Fruit fly (Drosophila melanogaster): ENCODE results near the gene AhcyL2.

Gene AhcyL2

DNA sequence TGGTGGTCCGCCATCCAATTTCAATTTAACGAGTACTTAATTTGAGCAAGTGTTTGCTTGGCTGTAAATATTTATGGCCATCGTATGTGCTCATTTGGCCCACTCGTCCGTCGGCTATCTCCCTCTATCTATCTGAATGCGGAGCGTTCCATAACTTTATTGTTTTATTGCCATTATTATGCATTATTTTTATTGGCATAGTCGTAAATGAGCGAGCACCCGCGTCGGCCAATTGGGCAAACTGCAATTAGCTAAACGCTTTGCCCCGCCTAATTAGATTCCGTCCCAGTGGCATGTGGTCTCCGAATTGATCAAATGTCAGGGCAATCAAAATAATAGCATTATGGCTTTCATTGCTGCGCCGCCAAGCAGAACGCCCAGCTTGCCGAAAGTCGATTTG, 19.7 kb downstream of the AhcyL2 start:
- TF ChIP-seq topi (GFP tag; optimal IDR thresholded peaks at IDR 0.05) (no peak), CG6808 (GFP tag; optimal IDR thresholded peaks at IDR 0.05) (no peak), CG11294 (GFP tag; IDR thresholded peaks at IDR 0.05) (no peak), Sox14 (GFP tag; optimal IDR thresholded peaks at IDR 0.05) (no peak), Hr39 (GFP tag; optimal IDR thresholded peaks at IDR 0.05) (no peak), pdm3 (GFP tag; optimal IDR thresholded peaks at IDR 0.05) (no peak), CG6276 (GFP tag; optimal IDR thresholded peaks at IDR 0.05) (no peak), CG31627 (GFP tag; optimal IDR thresholded peaks at IDR 0.05) (no peak)

- TF ChIP-seq Sox15 (GFP tag; optimal IDR thresholded peaks at IDR 0.05), result no peak
- TF ChIP-seq CG6163 (GFP tag; IDR thresholded peaks at IDR 0.05), result peak; percentile 39; the same call in 1 of the 3 replicates
- peak; percentile 55 for TF ChIP-seq CG6276 (GFP tag; optimal IDR thresholded peaks at IDR 0.05)
- TF ChIP-seq CG34406 (GFP tag; optimal IDR thresholded peaks at IDR 0.05), result no peak
- TF ChIP-seq CG8119 (GFP tag; IDR thresholded peaks at IDR 0.05), result no peak
- no peak for TF ChIP-seq CG31627 (GFP tag; optimal IDR thresholded peaks at IDR 0.05)
These were observed 21.7 kb downstream of the AhcyL2 start for dm6 chr3R:16960219-16960618.

DNA sequence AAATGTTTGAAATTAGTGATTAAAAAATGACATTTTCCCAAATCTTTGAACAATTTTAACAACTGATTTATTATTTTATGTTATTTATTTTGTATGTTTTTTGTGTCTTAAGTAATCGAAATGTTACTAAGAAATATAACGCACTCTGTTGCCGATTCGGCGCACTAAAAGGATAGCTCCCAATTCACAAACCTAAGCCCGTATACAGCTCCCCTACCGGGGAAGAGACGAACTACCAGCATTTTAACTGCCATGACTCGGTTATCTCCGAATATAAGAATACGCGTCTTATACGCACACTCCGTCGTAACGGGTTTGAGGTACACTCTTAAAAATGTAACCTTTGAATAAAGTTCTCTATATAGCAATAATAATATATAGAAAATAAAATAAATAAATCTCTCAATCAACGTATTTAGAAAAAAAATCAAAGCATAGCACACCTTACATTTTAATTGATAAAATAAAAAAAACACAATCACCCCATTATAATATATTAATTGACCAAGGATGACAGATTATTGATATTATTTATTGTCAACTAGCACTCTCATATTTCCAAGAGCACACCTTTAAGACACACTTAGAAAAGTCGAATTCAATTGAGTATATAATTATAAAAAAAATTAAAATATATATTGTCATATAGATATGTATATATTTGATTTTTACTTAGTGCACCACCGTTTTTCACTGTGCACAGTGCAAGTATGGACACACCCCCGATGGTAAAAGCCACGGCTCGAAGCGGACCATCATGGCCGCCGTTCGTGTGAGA, 24.0 kb downstream of the AhcyL2 start:
- TF ChIP-seq Sox102F (GFP tag; optimal IDR thresholded peaks at IDR 0.05) (peak; percentile 41), dac (GFP tag; optimal IDR thresholded peaks at IDR 0.05) (no peak), cyc (GFP tag; optimal IDR thresholded peaks at IDR 0.05) (no peak), CG32006 (GFP tag; optimal IDR thresholded peaks at IDR 0.05) (peak; percentile 93), CG4318 (GFP tag; optimal IDR thresholded peaks at IDR 0.05) (peak; percentile 85), salr (GFP tag; optimal IDR thresholded peaks at IDR 0.05) (peak in 1 of 2 experiments; percentile 87), CG6276 (GFP tag; optimal IDR thresholded peaks at IDR 0.05) (peak; percentile 73), CG16779 (tag; optimal IDR thresholded peaks at IDR 0.05) (peak; percentile 51), Eip75B (GFP tag; optimal IDR thresholded peaks at IDR 0.05) (no peak), CG3919 (GFP tag; optimal IDR thresholded peaks at IDR 0.05) (peak; percentile 71), CG1621 (tag; optimal IDR thresholded peaks at IDR 0.05) (peak; percentile 15), eg (GFP tag; IDR thresholded peaks at IDR 0.05) (peak; percentile 68; the same call in 1 of the 3 replicates), OdsH (GFP tag; optimal IDR thresholded peaks at IDR 0.05) (peak; percentile 79), net (GFP tag; optimal IDR thresholded peaks at IDR 0.05) (peak; percentile 51), Smox (GFP tag; optimal IDR thresholded peaks at IDR 0.05) (peak; percentile 49), CG11762 (GFP tag; optimal IDR thresholded peaks at IDR 0.05; ENCODE audit: insufficient read depth) (peak; percentile 61), CG6792 (GFP tag; optimal IDR thresholded peaks at IDR 0.05) (peak; percentile 78), CG8319 (GFP tag; optimal IDR thresholded peaks at IDR 0.05) (peak; percentile 63), svp (GFP tag) (peak; percentile 73), Gug (GFP tag; IDR thresholded peaks at IDR 0.05) (peak; percentile 36; the same call in 1 of the 2 replicates), acj6 (GFP tag; optimal IDR thresholded peaks at IDR 0.05) (peak; percentile 76), fd59A (GFP tag; optimal IDR thresholded peaks at IDR 0.05) (peak; percentile 44), Ets96B (tag; optimal IDR thresholded peaks at IDR 0.05) (peak; percentile 74), CG6163 (GFP tag; IDR thresholded peaks at IDR 0.05) (peak; percentile 65; the same call in 2 of the 3 replicates), CG6808 (GFP tag; optimal IDR thresholded peaks at IDR 0.05) (peak; percentile 51), Met (GFP tag; optimal IDR thresholded peaks at IDR 0.05) (peak; percentile 50), ss (GFP tag; optimal IDR thresholded peaks at IDR 0.05) (peak; percentile 63 to 82), CG7368 (GFP tag; optimal IDR thresholded peaks at IDR 0.05) (peak; percentile 50), Hr39 (GFP tag; optimal IDR thresholded peaks at IDR 0.05) (peak; percentile 8), CG6854 (GFP tag; optimal IDR thresholded peaks at IDR 0.05) (no peak), Hr4 (GFP tag; optimal IDR thresholded peaks at IDR 0.05) (peak; percentile 58), CG10669 (GFP tag; optimal IDR thresholded peaks at IDR 0.05) (peak; percentile 65), CG34406 (GFP tag; optimal IDR thresholded peaks at IDR 0.05) (peak; percentile 88), esn (GFP tag; optimal IDR thresholded peaks at IDR 0.05) (peak; percentile 77), Ets21C (GFP tag; optimal IDR thresholded peaks at IDR 0.05) (no peak), Blimp-1 (GFP tag; optimal IDR thresholded peaks at IDR 0.05) (peak; percentile 44), Eip78C (GFP tag) (peak; percentile 89), fkh (GFP tag; optimal IDR thresholded peaks at IDR 0.05) (peak; percentile 20), pdm3 (GFP tag; optimal IDR thresholded peaks at IDR 0.05) (peak; percentile 28)
